Worm (Caenorhabditis elegans) whole organism, L4/young adult: ENCODE results near the gene gldi-11.

ENCODE experiments used
- dao-5 ChIP-seq: sonication (generic microtip); optimal IDR thresholded peaks from 2 replicates; lab custom pipeline; 2016; ENCODE audit warnings: missing genotype, missing genetic modification characterization, moderate library complexity, missing compliant biosample characterization
- him-1 ChIP-seq: sonication (generic microtip); optimal IDR thresholded peaks from 2 replicates; lab custom pipeline; 2016; ENCODE audit warnings: missing genotype, missing genetic modification reagents, missing genetic modification characterization, missing compliant biosample characterization

DNA sequence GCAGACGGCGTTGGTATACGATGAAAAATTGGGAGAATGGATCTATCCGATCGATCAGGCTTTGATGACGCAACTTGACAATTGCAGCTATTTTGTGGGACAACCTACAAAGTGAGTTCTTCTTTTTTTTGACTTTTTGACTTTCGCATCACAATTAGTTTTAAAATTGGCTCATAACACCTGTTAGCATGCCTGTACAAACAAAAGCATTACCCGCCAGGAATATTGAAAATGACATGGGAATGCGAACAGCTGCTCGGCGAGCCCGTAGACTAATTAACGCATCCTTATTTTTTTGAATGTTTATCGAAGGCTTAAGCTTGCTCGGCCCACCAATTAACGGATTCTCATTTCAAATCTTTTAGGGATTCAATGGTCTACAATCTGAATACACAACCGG is 41.7 kb upstream of the gldi-11 start:
- TF ChIP-seq him-1 = no peak
- no peak for TF ChIP-seq dao-5
